Worm (Caenorhabditis elegans): ENCODE results near the gene clec-31.

DNA sequence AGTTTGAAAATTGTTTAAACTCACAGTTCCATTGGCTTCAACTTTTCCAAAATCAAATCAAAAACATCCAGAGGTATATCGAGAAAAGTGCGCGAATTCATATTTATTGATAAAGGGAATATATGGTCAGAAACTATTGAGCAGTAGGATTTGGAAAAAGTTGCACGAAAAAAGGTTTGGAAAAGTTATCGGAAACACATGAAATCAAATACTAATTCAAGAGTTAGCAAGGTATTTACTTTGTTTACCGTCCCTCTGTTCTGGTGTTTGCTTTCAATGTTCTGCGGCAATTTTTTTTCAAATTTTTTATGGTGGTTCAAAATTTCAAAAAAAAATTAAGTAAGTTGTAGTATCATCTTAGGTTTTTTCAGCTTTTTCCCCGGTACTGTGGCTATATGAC, 41.5 kb upstream of the clec-31 start, which contains the start of gene fbxa-45:
- TF ChIP-seq lir-3 (tag; optimal IDR thresholded peaks at IDR 0.05) (no peak), R02D3.7 (tag; optimal IDR thresholded peaks at IDR 0.05) (no peak), nhr-77 (tag; optimal IDR thresholded peaks at IDR 0.05) (no peak), ztf-11 (tag; optimal IDR thresholded peaks at IDR 0.05) (no peak), php-3 (GFP tag; IDR thresholded peaks at IDR 0.05) (no peak), nhr-28 (tag; optimal IDR thresholded peaks at IDR 0.05) (no peak), ama-1 (optimal IDR thresholded peaks at IDR 0.05) (no peak), dmd-9 (GFP tag; IDR thresholded peaks at IDR 0.05) (no peak), madf-5 (GFP tag; IDR thresholded peaks at IDR 0.05) (no peak), aly-2 (tag; optimal IDR thresholded peaks at IDR 0.05) (no peak), Y5F2A.4 (GFP tag; optimal IDR thresholded peaks at IDR 0.05) (no peak), nhr-11 (tag; optimal IDR thresholded peaks at IDR 0.05) (no peak), mdt-29 (GFP tag; IDR thresholded peaks at IDR 0.05) (no peak), lsy-2 (tag; optimal IDR thresholded peaks at IDR 0.05) (no peak)
